Worm (Caenorhabditis elegans): Measurements from ENCODE around the gene B0228.1.

DNA sequence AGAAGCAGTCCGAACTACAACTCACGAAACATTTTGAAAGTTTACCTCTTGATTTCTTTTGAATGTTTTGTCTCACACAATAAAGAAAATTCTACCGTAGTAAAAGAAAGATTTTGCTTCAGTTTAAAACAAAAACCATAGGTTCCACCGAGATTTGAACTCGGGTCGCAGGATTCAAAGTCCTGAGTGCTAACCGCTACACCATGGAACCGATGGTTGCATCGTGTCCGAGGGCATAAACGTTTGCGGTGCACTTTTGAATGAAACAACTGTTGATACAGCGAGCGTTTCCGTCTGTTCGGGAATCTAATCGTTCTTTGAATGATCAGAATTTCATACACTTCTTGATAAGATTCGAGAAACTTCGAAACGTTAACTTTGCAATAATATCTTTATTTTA is 1.7 kb downstream of the B0228.1 start:
- TF ChIP-seq fkh-10 (GFP tag; optimal IDR thresholded peaks at IDR 0.05) (no peak), lsy-2 (tag; optimal IDR thresholded peaks at IDR 0.05) (peak; percentile 27 to 56), ceh-82 (tag; optimal IDR thresholded peaks at IDR 0.05) (peak in 1 of 3 experiments; percentile 27), unc-62 (GFP tag; optimal IDR thresholded peaks at IDR 0.05) (no peak), elt-2 (tag; optimal IDR thresholded peaks at IDR 0.05) (peak; percentile 46), lin-13 (GFP tag; optimal IDR thresholded peaks at IDR 0.05) (peak; percentile 11), sptf-1 (tag; optimal IDR thresholded peaks at IDR 0.05) (no peak), pqm-1 (tag; optimal IDR thresholded peaks at IDR 0.05) (no peak), nhr-85 (tag) (peak; percentile 88), sup-37 (GFP tag; optimal IDR thresholded peaks at IDR 0.05) (no peak), mef-2 (tag; optimal IDR thresholded peaks at IDR 0.05) (no peak)
